Worm (Caenorhabditis elegans): ENCODE data around the gene Y37E11AL.2.

ce11 chrIV:3725845-3726244 is 27.5 kb downstream of the Y37E11AL.2 start, which contains the start of gene smgl-2:
- TF ChIP-seq nhr-237 (tag; optimal IDR thresholded peaks at IDR 0.05): no peak
- peak; percentile 27 for TF ChIP-seq lin-11 (tag; optimal IDR thresholded peaks at IDR 0.05)
- peak; percentile 85 for TF ChIP-seq unc-55 (GFP tag; optimal IDR thresholded peaks at IDR 0.05)
- TF ChIP-seq unc-62 (GFP tag; optimal IDR thresholded peaks at IDR 0.05): no peak
- no peak for TF ChIP-seq unc-39 (tag; optimal IDR thresholded peaks at IDR 0.05)
- TF ChIP-seq R02D3.7 (tag; optimal IDR thresholded peaks at IDR 0.05): no peak
